Worm (Caenorhabditis elegans) whole organism, midembryonic: ENCODE results near the gene F18E3.11.

Experiments used
- flt-1 ChIP-seq: fragments of 200-800 bp; sonication (Bioruptor generic); IDR thresholded peaks from 2 replicates; pipeline ENCODE4 v1.3.6; 2022; ENCODE audit warnings: missing genetic modification characterization, missing compliant biosample characterization
- med-1 ChIP-seq: sonication (generic microtip); optimal IDR thresholded peaks from 2 replicates; lab custom pipeline; 2017; ENCODE audit warnings: missing genetic modification characterization, mild to moderate bottlenecking, missing compliant biosample characterization, antibody characterized with exemption, missing genetic modification reagents; ENCODE audit not compliant: insufficient read depth
- tab-1 ChIP-seq: fragments of 200-800 bp; sonication (Bioruptor generic); IDR thresholded peaks from 2 replicates; pipeline ENCODE4 v1.3.6; 2022; ENCODE audit warnings: missing genetic modification characterization, missing compliant biosample characterization

DNA sequence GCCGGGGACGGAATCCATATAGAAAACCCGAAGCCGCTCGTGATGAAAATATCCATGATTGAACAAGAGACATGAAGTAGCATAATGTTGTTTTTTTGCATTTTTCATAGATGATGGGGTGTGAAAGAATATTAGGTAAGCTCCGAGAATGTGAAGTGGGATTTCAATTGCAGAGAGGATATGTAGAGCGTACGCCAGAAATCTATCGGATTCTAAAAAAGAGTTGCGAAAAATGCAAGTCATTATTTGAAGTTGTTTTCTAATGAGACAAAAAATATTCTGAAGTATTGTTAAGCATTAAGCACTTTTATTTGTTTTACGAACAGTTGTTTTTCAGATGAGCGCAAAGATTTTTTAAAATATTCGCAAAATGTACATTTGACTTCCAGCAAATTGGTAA, 11.1 kb downstream of the F18E3.11 start, which contains the start of gene F18E3.10:
- TF ChIP-seq tab-1 (GFP tag; lab: Robert Waterston, UW) (no peak), flt-1 (no peak), med-1 (GFP tag; lab: Kevin White, UChicago) (no peak)
